Fruit fly (Drosophila melanogaster): ENCODE results near the gene GCC185.

The GCC185 gene

dm6 chr3R:12010202-12010824, at the start of gene GCC185, which contains the start of gene KLHL18:
Gene GCC185, plus strand, starts transcription at chr3R:12010772.
Gene KLHL18, minus strand, starts transcription at chr3R:12010434.
- TF ChIP-seq CG3032 (tag; optimal IDR thresholded peaks at IDR 0.05) (peak; percentile 87), CG6163 (GFP tag; IDR thresholded peaks at IDR 0.05) (no peak; the same call in 2 of the 3 replicates), Sox102F (GFP tag; optimal IDR thresholded peaks at IDR 0.05) (no peak), achi (GFP tag; optimal IDR thresholded peaks at IDR 0.05) (peak; percentile 77), Eip93F (GFP tag; optimal IDR thresholded peaks at IDR 0.05) (peak; percentile 12), Ets96B (tag; optimal IDR thresholded peaks at IDR 0.05) (peak; percentile 75), CG11294 (GFP tag; IDR thresholded peaks at IDR 0.05) (peak; percentile 35; the same call in 1 of the 2 replicates), dac (GFP tag; optimal IDR thresholded peaks at IDR 0.05) (peak; percentile 49), spab (GFP tag; optimal IDR thresholded peaks at IDR 0.05) (peak; percentile 38), CG8319 (GFP tag; optimal IDR thresholded peaks at IDR 0.05) (peak; percentile 56), Eip78C (GFP tag) (no peak), CG1621 (tag; optimal IDR thresholded peaks at IDR 0.05) (no peak), CG8119 (GFP tag; IDR thresholded peaks at IDR 0.05) (no peak), CG7368 (GFP tag; optimal IDR thresholded peaks at IDR 0.05) (peak; percentile 52), Smox (GFP tag; optimal IDR thresholded peaks at IDR 0.05) (peak; percentile 83), Hr39 (GFP tag; optimal IDR thresholded peaks at IDR 0.05) (peak; percentile 87), CG31627 (GFP tag; optimal IDR thresholded peaks at IDR 0.05) (peak; percentile 88), cyc (GFP tag; optimal IDR thresholded peaks at IDR 0.05) (peak; percentile 87), CG3919 (GFP tag; optimal IDR thresholded peaks at IDR 0.05) (no peak), CG6792 (GFP tag; optimal IDR thresholded peaks at IDR 0.05) (peak; percentile 67), OdsH (GFP tag; optimal IDR thresholded peaks at IDR 0.05) (peak; percentile 88), CG15336 (GFP tag; IDR thresholded peaks at IDR 0.05) (no peak), fkh (GFP tag; optimal IDR thresholded peaks at IDR 0.05) (peak; percentile 55), CG11762 (GFP tag; optimal IDR thresholded peaks at IDR 0.05; ENCODE audit: insufficient read depth) (peak; percentile 59), eg (GFP tag; IDR thresholded peaks at IDR 0.05) (peak; percentile 73), CG34406 (GFP tag; optimal IDR thresholded peaks at IDR 0.05) (peak; percentile 74), lz (GFP tag; optimal IDR thresholded peaks at IDR 0.05) (peak; percentile 88), vri (GFP tag; optimal IDR thresholded peaks at IDR 0.05) (no peak), fd59A (GFP tag; optimal IDR thresholded peaks at IDR 0.05) (peak; percentile 27), svp (GFP tag) (peak; percentile 94), pdm3 (GFP tag; optimal IDR thresholded peaks at IDR 0.05) (no peak), CG32006 (GFP tag; optimal IDR thresholded peaks at IDR 0.05) (peak; percentile 79), dsx (GFP tag; optimal IDR thresholded peaks at IDR 0.05; ENCODE audit: poor library complexity, severe bottlenecking) (no peak), net (GFP tag; optimal IDR thresholded peaks at IDR 0.05) (peak; percentile 49), CG16779 (tag; optimal IDR thresholded peaks at IDR 0.05) (no peak), CG8632 (GFP tag; optimal IDR thresholded peaks at IDR 0.05) (peak; percentile 55), CG11902 (GFP tag; optimal IDR thresholded peaks at IDR 0.05) (peak; percentile 84), Sox15 (GFP tag; optimal IDR thresholded peaks at IDR 0.05) (peak; percentile 88), Met (GFP tag; optimal IDR thresholded peaks at IDR 0.05) (peak; percentile 73), Eip75B (GFP tag; optimal IDR thresholded peaks at IDR 0.05) (no peak), ss (GFP tag; optimal IDR thresholded peaks at IDR 0.05) (no peak), Sox14 (GFP tag; optimal IDR thresholded peaks at IDR 0.05) (peak; percentile 75), CG6808 (GFP tag; optimal IDR thresholded peaks at IDR 0.05) (peak; percentile 37), Ets21C (GFP tag; optimal IDR thresholded peaks at IDR 0.05) (peak; percentile 82), topi (GFP tag; optimal IDR thresholded peaks at IDR 0.05) (peak; percentile 80), CG10669 (GFP tag; optimal IDR thresholded peaks at IDR 0.05) (peak; percentile 61), CG6854 (GFP tag; optimal IDR thresholded peaks at IDR 0.05) (no peak), Hr38 (GFP tag; optimal IDR thresholded peaks at IDR 0.05) (no peak), CG9139 (GFP tag; optimal IDR thresholded peaks at IDR 0.05) (no peak), CG10631 (GFP tag; optimal IDR thresholded peaks at IDR 0.05) (peak; percentile 91), salr (GFP tag; optimal IDR thresholded peaks at IDR 0.05) (peak in 1 of 2 experiments; percentile 66)

Measured in whole organism, prepupa.